Worm (Caenorhabditis elegans) whole organism, L1 larva: ENCODE results near the gene C54H2.4.

ENCODE experiments used
- ama-1 ChIP-seq: fragments of 150-350 bp; optimal IDR thresholded peaks from 2 replicates; lab custom pipeline; 2014
- ceh-82 ChIP-seq, 3 experiments: fragments of 150-350 bp in 1 of 3; sonication (generic microtip) in 2 of 3; optimal IDR thresholded peaks; 2 replicates each; lab custom pipeline; 2014 to 2017; ENCODE audit warnings: missing biosample characterization in 3 of 3, missing genetic modification characterization in 3 of 3
- fos-1 ChIP-seq: fragments of 150-350 bp; optimal IDR thresholded peaks from 2 replicates; lab custom pipeline; 2014; ENCODE audit warnings: missing biosample characterization, missing genetic modification characterization
- hlh-17 ChIP-seq: fragments of 200-800 bp; sonication (Bioruptor generic); optimal IDR thresholded peaks from 2 replicates; lab custom pipeline; 2018; ENCODE audit warnings: missing genetic modification characterization, mild to moderate bottlenecking, missing compliant biosample characterization, moderate library complexity, borderline replicate concordance
- hpl-2 ChIP-seq: fragments of 150-350 bp; optimal IDR thresholded peaks from 2 replicates; lab custom pipeline; 2014; ENCODE audit warnings: missing biosample characterization, missing genetic modification reagents, missing genetic modification characterization
- irx-1 ChIP-seq: sonication (generic microtip); optimal IDR thresholded peaks from 2 replicates; lab custom pipeline; 2016; ENCODE audit warnings: missing genetic modification characterization, missing compliant biosample characterization
- lin-14 ChIP-seq: fragments of 200-800 bp; sonication (Bioruptor generic); optimal IDR thresholded peaks from 2 replicates; lab custom pipeline; 2018; ENCODE audit warnings: mild to moderate bottlenecking, missing genetic modification characterization, moderate library complexity, missing compliant biosample characterization
- unc-62 ChIP-seq: fragments of 150-350 bp; optimal IDR thresholded peaks from 2 replicates; lab custom pipeline; 2014; ENCODE audit warnings: missing biosample characterization, missing genetic modification reagents, missing genetic modification characterization
- unc-86 ChIP-seq: sonication (generic microtip); optimal IDR thresholded peaks from 2 replicates; lab custom pipeline; 2016; ENCODE audit warnings: missing genetic modification characterization, missing compliant biosample characterization
- vab-15 ChIP-seq: sonication (generic microtip); optimal IDR thresholded peaks from 2 replicates; lab custom pipeline; 2017; ENCODE audit warnings: missing genotype, mild to moderate bottlenecking, missing genetic modification characterization, missing compliant biosample characterization
- zag-1 ChIP-seq: fragments of 150-350 bp; optimal IDR thresholded peaks from 2 replicates; lab custom pipeline; 2014; ENCODE audit warnings: missing biosample characterization, missing genetic modification characterization
- ztf-4 ChIP-seq: fragments of 150-350 bp; optimal IDR thresholded peaks from 2 replicates; lab custom pipeline; 2014; ENCODE audit warnings: missing biosample characterization, missing genetic modification characterization

C54H2.4 gene

DNA sequence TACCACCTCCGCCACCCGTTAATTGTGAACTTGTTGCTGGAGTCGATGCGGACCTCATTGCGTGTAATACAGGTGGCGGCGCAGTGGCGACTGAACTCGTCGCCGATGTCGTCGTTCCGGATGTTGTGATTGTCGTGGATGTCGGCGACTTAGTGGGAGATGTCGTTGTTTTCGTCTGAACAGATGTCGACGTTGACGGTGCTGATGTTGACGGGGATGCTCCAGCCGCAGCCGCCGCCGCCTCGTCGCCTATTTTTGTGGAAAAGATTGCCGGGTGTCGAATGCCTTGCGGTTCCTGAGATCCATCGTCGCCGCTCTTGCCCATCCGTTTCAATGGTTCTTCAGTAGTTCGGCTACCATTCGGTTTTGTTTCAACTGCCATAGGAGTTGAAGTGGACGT, 49.6 kb downstream of the C54H2.4 start:
- TF ChIP-seq irx-1 (tag; lab: Kevin White, UChicago) (no peak), zag-1 (no peak), ama-1 (lab: Kevin White, UChicago) (no peak), ztf-4 (no peak)

- TF ChIP-seq hpl-2 (GFP tag; lab: Kevin White, UChicago): no peak
- no peak for TF ChIP-seq unc-62 (GFP tag; lab: Kevin White, UChicago)
- no peak for TF ChIP-seq ztf-4
- TF ChIP-seq vab-15 (tag; lab: Kevin White, UChicago): no peak
- TF ChIP-seq ceh-82 (tag; optimal IDR thresholded peaks at IDR 0.05; lab: Kevin White, UChicago): no peak
- TF ChIP-seq unc-86 (tag; lab: Kevin White, UChicago): no peak
- TF ChIP-seq lin-14 (GFP tag; lab: Kevin White, UChicago): no peak
- no peak for TF ChIP-seq hlh-17 (GFP tag; lab: Kevin White, UChicago)
- no peak for TF ChIP-seq fos-1 (tag; lab: Kevin White, UChicago)
- TF ChIP-seq, all 84 proteins: peak for 0
Measured at ce11 chrX:5720124-5720523, 50.4 kb downstream of the C54H2.4 start, which contains the start of gene C41G11.1. Gene C41G11.1 (minus strand): TSS chrX:5720224.
